Worm (Caenorhabditis elegans): Measurements from ENCODE around the gene mrp-4.

The mrp-4 gene

ce11 chrX:9868820-9869219 lies 15.3 kb upstream of the mrp-4 start, which contains the start of gene R07B1.7:
R07B1.7 (plus strand) TSS chrX:9869120.
- TF ChIP-seq scrt-1 (GFP tag; IDR thresholded peaks at IDR 0.05) (no peak), ceh-13 (GFP tag; optimal IDR thresholded peaks at IDR 0.05) (no peak), tbx-37 (GFP tag; conservative IDR thresholded peaks at IDR 0.05) (no peak), ama-1 (optimal IDR thresholded peaks at IDR 0.05) (no peak), sea-1 (GFP tag; conservative IDR thresholded peaks at IDR 0.05) (no peak), hmbx-1 (tag; optimal IDR thresholded peaks at IDR 0.05) (no peak), tra-4 (tag; optimal IDR thresholded peaks at IDR 0.05) (no peak), aly-1 (tag; optimal IDR thresholded peaks at IDR 0.05) (no peak), ceh-36 (tag; optimal IDR thresholded peaks at IDR 0.05) (no peak), ets-7 (tag; optimal IDR thresholded peaks at IDR 0.05) (no peak), pes-1 (GFP tag; IDR thresholded peaks at IDR 0.05) (no peak), hmg-4 (GFP tag; optimal IDR thresholded peaks at IDR 0.05) (no peak), F13C5.2 (tag; optimal IDR thresholded peaks at IDR 0.05) (no peak), hnd-1 (tag; optimal IDR thresholded peaks at IDR 0.05) (no peak), B0310.2 (tag; optimal IDR thresholded peaks at IDR 0.05) (no peak), tbx-11 (GFP tag; IDR thresholded peaks at IDR 0.05) (no peak), flt-1 (GFP tag; IDR thresholded peaks at IDR 0.05) (no peak)

ce11 chrX:9869522-9869921 lies 14.6 kb upstream of the mrp-4 start, which contains the start of gene R07B1.13:
R07B1.13 (plus strand) TSS chrX:9869822.
- no peak for TF ChIP-seq hnd-1 (tag; optimal IDR thresholded peaks at IDR 0.05)
- no peak for TF ChIP-seq pes-1 (GFP tag; IDR thresholded peaks at IDR 0.05)
- no peak for TF ChIP-seq ama-1 (optimal IDR thresholded peaks at IDR 0.05)
- TF ChIP-seq tbx-37 (GFP tag; conservative IDR thresholded peaks at IDR 0.05), result no peak
- TF ChIP-seq ets-7 (tag; optimal IDR thresholded peaks at IDR 0.05), result no peak
- TF ChIP-seq sea-1 (GFP tag; conservative IDR thresholded peaks at IDR 0.05), result no peak
- no peak for TF ChIP-seq flt-1 (GFP tag; IDR thresholded peaks at IDR 0.05)
- no peak for TF ChIP-seq tra-4 (tag; optimal IDR thresholded peaks at IDR 0.05)
- no peak for TF ChIP-seq tbx-11 (GFP tag; IDR thresholded peaks at IDR 0.05)
- TF ChIP-seq ceh-36 (tag; optimal IDR thresholded peaks at IDR 0.05), result no peak
- no peak for TF ChIP-seq F13C5.2 (tag; optimal IDR thresholded peaks at IDR 0.05)
- no peak for TF ChIP-seq B0310.2 (tag; optimal IDR thresholded peaks at IDR 0.05)
- no peak for TF ChIP-seq aly-1 (tag; optimal IDR thresholded peaks at IDR 0.05)
- TF ChIP-seq hmbx-1 (tag; optimal IDR thresholded peaks at IDR 0.05), result no peak
- no peak for TF ChIP-seq ceh-13 (GFP tag; optimal IDR thresholded peaks at IDR 0.05)
- TF ChIP-seq hmg-4 (GFP tag; optimal IDR thresholded peaks at IDR 0.05), result no peak
- TF ChIP-seq scrt-1 (GFP tag; IDR thresholded peaks at IDR 0.05), result no peak

ce11 chrX:9872554-9872953 lies 11.5 kb upstream of the mrp-4 start, which contains the start of gene R07B1.8:
R07B1.8 (minus strand) TSS chrX:9872654.
- TF ChIP-seq hmbx-1 (tag; optimal IDR thresholded peaks at IDR 0.05) (no peak), ceh-13 (GFP tag; optimal IDR thresholded peaks at IDR 0.05) (no peak), ets-7 (tag; optimal IDR thresholded peaks at IDR 0.05) (no peak), hmg-4 (GFP tag; optimal IDR thresholded peaks at IDR 0.05) (no peak), B0310.2 (tag; optimal IDR thresholded peaks at IDR 0.05) (no peak), pes-1 (GFP tag; IDR thresholded peaks at IDR 0.05) (no peak), sea-1 (GFP tag; conservative IDR thresholded peaks at IDR 0.05) (no peak), hnd-1 (tag; optimal IDR thresholded peaks at IDR 0.05) (no peak), aly-1 (tag; optimal IDR thresholded peaks at IDR 0.05) (no peak), tra-4 (tag; optimal IDR thresholded peaks at IDR 0.05) (no peak), flt-1 (GFP tag; IDR thresholded peaks at IDR 0.05) (no peak), ceh-36 (tag; optimal IDR thresholded peaks at IDR 0.05) (no peak), ama-1 (optimal IDR thresholded peaks at IDR 0.05) (no peak), F13C5.2 (tag; optimal IDR thresholded peaks at IDR 0.05) (no peak), tbx-11 (GFP tag; IDR thresholded peaks at IDR 0.05) (no peak), tbx-37 (GFP tag; conservative IDR thresholded peaks at IDR 0.05) (no peak), scrt-1 (GFP tag; IDR thresholded peaks at IDR 0.05) (no peak)

- no peak for TF ChIP-seq tbx-11 (GFP tag; IDR thresholded peaks at IDR 0.05)
- TF ChIP-seq ets-7 (tag; optimal IDR thresholded peaks at IDR 0.05), result no peak
- no peak for TF ChIP-seq hnd-1 (tag; optimal IDR thresholded peaks at IDR 0.05)
- no peak for TF ChIP-seq B0310.2 (tag; optimal IDR thresholded peaks at IDR 0.05)
- TF ChIP-seq tra-4 (tag; optimal IDR thresholded peaks at IDR 0.05), result no peak
- no peak for TF ChIP-seq pes-1 (GFP tag; IDR thresholded peaks at IDR 0.05)
- no peak for TF ChIP-seq aly-1 (tag; optimal IDR thresholded peaks at IDR 0.05)
- no peak for TF ChIP-seq sea-1 (GFP tag; conservative IDR thresholded peaks at IDR 0.05)
- no peak for TF ChIP-seq ceh-13 (GFP tag; optimal IDR thresholded peaks at IDR 0.05)
- TF ChIP-seq hmg-4 (GFP tag; optimal IDR thresholded peaks at IDR 0.05), result no peak
- no peak for TF ChIP-seq flt-1 (GFP tag; IDR thresholded peaks at IDR 0.05)
- TF ChIP-seq hmbx-1 (tag; optimal IDR thresholded peaks at IDR 0.05), result no peak
- no peak for TF ChIP-seq scrt-1 (GFP tag; IDR thresholded peaks at IDR 0.05)
- TF ChIP-seq tbx-37 (GFP tag; conservative IDR thresholded peaks at IDR 0.05), result no peak
- TF ChIP-seq ceh-36 (tag; optimal IDR thresholded peaks at IDR 0.05), result no peak
- TF ChIP-seq F13C5.2 (tag; optimal IDR thresholded peaks at IDR 0.05), result no peak
- no peak for TF ChIP-seq ama-1 (optimal IDR thresholded peaks at IDR 0.05)
These were observed 7.0 kb upstream of the mrp-4 start, which contains the start of gene R07B1.9 for ce11 chrX:9877117-9877516. R07B1.9 (plus strand) TSS chrX:9877417.

- TF ChIP-seq scrt-1 (GFP tag; IDR thresholded peaks at IDR 0.05) (no peak), B0310.2 (tag; optimal IDR thresholded peaks at IDR 0.05) (no peak), tbx-37 (GFP tag; conservative IDR thresholded peaks at IDR 0.05) (no peak), tra-4 (tag; optimal IDR thresholded peaks at IDR 0.05) (no peak), hmbx-1 (tag; optimal IDR thresholded peaks at IDR 0.05) (no peak), flt-1 (GFP tag; IDR thresholded peaks at IDR 0.05) (no peak), ets-7 (tag; optimal IDR thresholded peaks at IDR 0.05) (no peak), tbx-11 (GFP tag; IDR thresholded peaks at IDR 0.05) (no peak), hnd-1 (tag; optimal IDR thresholded peaks at IDR 0.05) (no peak), ceh-36 (tag; optimal IDR thresholded peaks at IDR 0.05) (no peak), sea-1 (GFP tag; conservative IDR thresholded peaks at IDR 0.05) (no peak), F13C5.2 (tag; optimal IDR thresholded peaks at IDR 0.05) (no peak), ama-1 (optimal IDR thresholded peaks at IDR 0.05) (no peak), pes-1 (GFP tag; IDR thresholded peaks at IDR 0.05) (no peak), hmg-4 (GFP tag; optimal IDR thresholded peaks at IDR 0.05) (no peak), ceh-13 (GFP tag; optimal IDR thresholded peaks at IDR 0.05) (no peak), aly-1 (tag; optimal IDR thresholded peaks at IDR 0.05) (no peak)
These were observed 2.0 kb upstream of the mrp-4 start, which contains the start of gene glo-1 for ce11 chrX:9882112-9882511. glo-1 (minus strand) TSS chrX:9882212.

ce11 chrX:9882572-9882971 lies 1.5 kb upstream of the mrp-4 start:
- TF ChIP-seq aly-1 (tag; optimal IDR thresholded peaks at IDR 0.05) (no peak), B0310.2 (tag; optimal IDR thresholded peaks at IDR 0.05) (no peak), hmbx-1 (tag; optimal IDR thresholded peaks at IDR 0.05) (no peak), ets-7 (tag; optimal IDR thresholded peaks at IDR 0.05) (no peak), ceh-36 (tag; optimal IDR thresholded peaks at IDR 0.05) (no peak), pes-1 (GFP tag; IDR thresholded peaks at IDR 0.05) (no peak), ama-1 (optimal IDR thresholded peaks at IDR 0.05) (no peak)
